Fruit fly (Drosophila melanogaster) whole organism, adult: ENCODE measurements around the gene Plp.

Experiments
- CG12768 ChIP-seq: fragments of 200-800 bp; sonication (Bioruptor generic); optimal IDR thresholded peaks from 2 replicates; lab custom pipeline; 2017; ENCODE audit warnings: missing biosample characterization, missing genetic modification characterization, mild to moderate bottlenecking, moderate library complexity, missing genetic modification reagents
- CG33017 ChIP-seq: fragments of 200-800 bp; sonication (Bioruptor generic); optimal IDR thresholded peaks from 2 replicates; lab custom pipeline; 2018; ENCODE audit warnings: missing biosample characterization, mild to moderate bottlenecking, missing genetic modification characterization, moderate library complexity
- CG5204 ChIP-seq: fragments of 200-800 bp; sonication (Bioruptor generic); optimal IDR thresholded peaks from 2 replicates; lab custom pipeline; 2016; ENCODE audit warnings: missing biosample characterization, missing genetic modification characterization
- CG7045 ChIP-seq: fragments of 200-800 bp; sonication (Bioruptor generic); optimal IDR thresholded peaks from 2 replicates; lab custom pipeline; 2017; ENCODE audit warnings: missing biosample characterization, mild to moderate bottlenecking, missing genetic modification characterization
- CG7101 ChIP-seq: fragments of 200-800 bp; sonication (Bioruptor generic); optimal IDR thresholded peaks from 2 replicates; lab custom pipeline; 2018; ENCODE audit warnings: missing biosample characterization, mild to moderate bottlenecking, missing genetic modification characterization, moderate library complexity
- Clk ChIP-seq: fragments of 200-800 bp; sonication (Bioruptor generic); optimal IDR thresholded peaks from 2 replicates; lab custom pipeline; 2017; ENCODE audit warnings: missing biosample characterization, missing genetic modification characterization
- Crg-1 ChIP-seq: fragments of 200-800 bp; sonication (Bioruptor generic); optimal IDR thresholded peaks from 2 replicates; lab custom pipeline; 2016; ENCODE audit warnings: missing biosample characterization, missing genetic modification characterization
- Mnt ChIP-seq: fragments of 200-800 bp; sonication (Bioruptor generic); optimal IDR thresholded peaks from 2 replicates; lab custom pipeline; 2016; ENCODE audit warnings: missing biosample characterization, mild to moderate bottlenecking, missing genetic modification characterization
- bab1 ChIP-seq: fragments of 200-800 bp; sonication (Bioruptor generic); optimal IDR thresholded peaks from 3 replicates; lab custom pipeline; 2019; ENCODE audit warnings: missing biosample characterization, mild to moderate bottlenecking, missing genetic modification characterization, moderate library complexity
- cnc ChIP-seq, 2 experiments: fragments of >200 bp; optimal IDR thresholded peaks; 2 replicates each; lab custom pipeline; 2017
- ovo ChIP-seq: fragments of 200-800 bp; sonication (Bioruptor generic); optimal IDR thresholded peaks from 2 replicates; lab custom pipeline; 2016; ENCODE audit warnings: missing biosample characterization, missing genetic modification characterization
- pad ChIP-seq: fragments of 200-800 bp; sonication (Bioruptor generic); optimal IDR thresholded peaks from 3 replicates; lab custom pipeline; 2017; ENCODE audit warnings: missing biosample characterization, missing genetic modification characterization, mild to moderate bottlenecking, moderate library complexity, missing genetic modification reagents
- tj ChIP-seq: fragments of 200-800 bp; sonication (Bioruptor generic); optimal IDR thresholded peaks from 3 replicates; lab custom pipeline; 2017; ENCODE audit warnings: missing biosample characterization, mild to moderate bottlenecking, missing genetic modification characterization, moderate library complexity
- toe ChIP-seq: fragments of 200-800 bp; sonication (Bioruptor generic); optimal IDR thresholded peaks from 2 replicates; lab custom pipeline; 2016; ENCODE audit warnings: missing biosample characterization, missing genetic modification characterization

dm6 chr3L:15050706-15051105, 43.8 kb downstream of the Plp start, which contains the start of gene CG12310:
- no peak for TF ChIP-seq pad (GFP tag; lab: Kevin White, UChicago)
- TF ChIP-seq cnc (optimal IDR thresholded peaks at IDR 0.05; lab: Kevin White, UChicago), result no peak
- TF ChIP-seq CG12768 (GFP tag; lab: Kevin White, UChicago), result no peak
- TF ChIP-seq CG7101 (tag; lab: Kevin White, UChicago), result no peak
- TF ChIP-seq ovo, result no peak
- no peak for TF ChIP-seq bab1 (GFP tag; lab: Kevin White, UChicago)
- TF ChIP-seq Mnt (GFP tag; lab: Kevin White, UChicago), result no peak
- no peak for TF ChIP-seq Clk
- TF ChIP-seq tj (GFP tag; lab: Kevin White, UChicago), result no peak
- TF ChIP-seq toe (GFP tag; lab: Kevin White, UChicago), result no peak
- no peak for TF ChIP-seq Crg-1
- TF ChIP-seq CG7045 (GFP tag; lab: Kevin White, UChicago), result no peak
- no peak for TF ChIP-seq CG33017 (tag; lab: Kevin White, UChicago)
- no peak for TF ChIP-seq CG5204 (GFP tag; lab: Kevin White, UChicago)
